Worm (Caenorhabditis elegans) whole organism, late embryonic: ENCODE measurements around the gene clpr-2.
A peak's percentile ranks its signal among the peaks of the same experiment; 100 is the strongest.

Experiments
- C08G9.2 ChIP-seq: sonication (generic microtip); optimal IDR thresholded peaks from 2 replicates; lab custom pipeline; 2016; ENCODE audit warnings: mild to moderate bottlenecking, missing genetic modification characterization, moderate library complexity, missing compliant biosample characterization
- C38D4.7 ChIP-seq: fragments of 200-800 bp; sonication (Bioruptor generic); optimal IDR thresholded peaks from 2 replicates; lab custom pipeline; 2018; ENCODE audit warnings: mild to moderate bottlenecking, missing genetic modification characterization, moderate library complexity, missing compliant biosample characterization
- F13H6.1 ChIP-seq: sonication (generic microtip); optimal IDR thresholded peaks from 2 replicates; lab custom pipeline; 2016; ENCODE audit warnings: missing genetic modification characterization, missing compliant biosample characterization
- K02D7.2 ChIP-seq: sonication (generic microtip); optimal IDR thresholded peaks from 2 replicates; lab custom pipeline; 2017; ENCODE audit warnings: mild to moderate bottlenecking, missing genetic modification characterization, missing compliant biosample characterization
- K09A11.1 ChIP-seq: sonication (generic microtip); optimal IDR thresholded peaks from 2 replicates; lab custom pipeline; 2017; ENCODE audit warnings: antibody characterized with exemption, mild to moderate bottlenecking, missing genetic modification characterization, missing compliant biosample characterization; ENCODE audit not compliant: insufficient read depth
- Y22D7AL.16 ChIP-seq: sonication (generic microtip); optimal IDR thresholded peaks from 2 replicates; lab custom pipeline; 2016; ENCODE audit warnings: missing genetic modification characterization, missing compliant biosample characterization
- ahr-1 ChIP-seq: sonication (generic microtip); optimal IDR thresholded peaks from 2 replicates; lab custom pipeline; 2016; ENCODE audit warnings: missing genetic modification characterization, missing compliant biosample characterization
- ceh-2 ChIP-seq: sonication (generic microtip); optimal IDR thresholded peaks from 2 replicates; lab custom pipeline; 2016; ENCODE audit warnings: missing genotype, missing genetic modification characterization, missing compliant biosample characterization
- ceh-30 ChIP-seq: fragments of 150-350 bp; optimal IDR thresholded peaks from 2 replicates; lab custom pipeline; 2014; ENCODE audit warnings: missing biosample characterization, missing genetic modification characterization
- ceh-31 ChIP-seq: sonication (generic microtip); optimal IDR thresholded peaks from 2 replicates; lab custom pipeline; 2016; ENCODE audit warnings: missing genetic modification characterization, missing compliant biosample characterization
- ceh-45 ChIP-seq: fragments of 200-800 bp; sonication (Bioruptor generic); IDR thresholded peaks from 2 replicates; pipeline ENCODE4 v1.3.6; 2022; ENCODE audit warnings: missing genetic modification reagents, missing genetic modification characterization, missing compliant biosample characterization
- ceh-48 ChIP-seq: sonication (generic microtip); optimal IDR thresholded peaks from 2 replicates; lab custom pipeline; 2016; ENCODE audit warnings: missing genetic modification characterization, inconsistent platforms, missing compliant biosample characterization
- ceh-6 ChIP-seq: fragments of 200-800 bp; sonication (Bioruptor generic); optimal IDR thresholded peaks from 2 replicates; lab custom pipeline; 2018; ENCODE audit warnings: mild to moderate bottlenecking, missing genetic modification characterization, missing compliant biosample characterization
- ceh-9 ChIP-seq: sonication (generic microtip); optimal IDR thresholded peaks from 2 replicates; lab custom pipeline; 2016; ENCODE audit warnings: mild to moderate bottlenecking, missing genetic modification characterization, inconsistent platforms, missing compliant biosample characterization
- dve-1 ChIP-seq: sonication (generic microtip); optimal IDR thresholded peaks from 2 replicates; lab custom pipeline; 2017; ENCODE audit warnings: antibody characterized with exemption, mild to moderate bottlenecking, missing genetic modification characterization, missing compliant biosample characterization
- elt-2 ChIP-seq: sonication (generic microtip); optimal IDR thresholded peaks from 2 replicates; lab custom pipeline; 2016; ENCODE audit warnings: missing genetic modification reagents, missing genetic modification characterization, missing compliant biosample characterization
- elt-4 ChIP-seq: sonication (generic microtip); optimal IDR thresholded peaks from 2 replicates; lab custom pipeline; 2016; ENCODE audit warnings: missing genetic modification characterization, missing compliant biosample characterization
- ets-4 ChIP-seq: sonication (generic microtip); optimal IDR thresholded peaks from 2 replicates; lab custom pipeline; 2016; ENCODE audit warnings: missing genetic modification characterization, missing compliant biosample characterization
- eyg-1 ChIP-seq: sonication (generic microtip); optimal IDR thresholded peaks from 2 replicates; lab custom pipeline; 2016; ENCODE audit warnings: missing genotype, missing genetic modification characterization, missing compliant biosample characterization
- fax-1 ChIP-seq: sonication (generic microtip); optimal IDR thresholded peaks from 2 replicates; lab custom pipeline; 2016; ENCODE audit warnings: missing genotype, missing genetic modification characterization, missing compliant biosample characterization
- gmeb-2 ChIP-seq: sonication (generic microtip); optimal IDR thresholded peaks from 2 replicates; lab custom pipeline; 2016; ENCODE audit warnings: missing genetic modification characterization, inconsistent platforms, missing compliant biosample characterization
- hlh-8 ChIP-seq: sonication (generic microtip); optimal IDR thresholded peaks from 2 replicates; lab custom pipeline; 2016; ENCODE audit warnings: missing genotype, missing genetic modification characterization, missing compliant biosample characterization
- lim-6 ChIP-seq: sonication (generic microtip); optimal IDR thresholded peaks from 2 replicates; lab custom pipeline; 2016; ENCODE audit warnings: missing genetic modification characterization, missing compliant biosample characterization
- lin-11 ChIP-seq: fragments of 200-800 bp; sonication (Bioruptor generic); optimal IDR thresholded peaks from 2 replicates; lab custom pipeline; 2018; ENCODE audit warnings: mild to moderate bottlenecking, missing genetic modification characterization, missing compliant biosample characterization
- madf-2 ChIP-seq: sonication (generic microtip); optimal IDR thresholded peaks from 2 replicates; lab custom pipeline; 2017; ENCODE audit warnings: missing genetic modification characterization, missing compliant biosample characterization
- mec-3 ChIP-seq: sonication (generic microtip); optimal IDR thresholded peaks from 2 replicates; lab custom pipeline; 2016; ENCODE audit warnings: borderline replicate concordance, missing genetic modification characterization, missing compliant biosample characterization
- nfya-1 ChIP-seq: sonication (generic microtip); optimal IDR thresholded peaks from 2 replicates; lab custom pipeline; 2017; ENCODE audit warnings: missing genetic modification characterization, mild to moderate bottlenecking, missing compliant biosample characterization, antibody characterized with exemption, moderate library complexity
- nhr-11 ChIP-seq: fragments of 150-350 bp; optimal IDR thresholded peaks from 2 replicates; lab custom pipeline; 2014; ENCODE audit warnings: missing biosample characterization, missing genetic modification characterization
- npax-4 ChIP-seq: sonication (generic microtip); optimal IDR thresholded peaks from 2 replicates; lab custom pipeline; 2016; ENCODE audit warnings: missing genetic modification characterization, missing compliant biosample characterization
- odd-2 ChIP-seq: sonication (generic microtip); optimal IDR thresholded peaks from 2 replicates; lab custom pipeline; 2017; ENCODE audit warnings: antibody characterized with exemption, mild to moderate bottlenecking, missing genetic modification characterization, missing compliant biosample characterization
- pag-3 ChIP-seq: sonication (generic microtip); optimal IDR thresholded peaks from 2 replicates; lab custom pipeline; 2016; ENCODE audit warnings: missing compliant biosample characterization, missing genetic modification characterization, borderline replicate concordance
- pha-4 ChIP-seq: fragments of 150-350 bp; optimal IDR thresholded peaks from 2 replicates; lab custom pipeline; 2018; ENCODE audit warnings: missing biosample characterization, missing genetic modification reagents, missing genetic modification characterization
- pros-1 ChIP-seq: fragments of 150-350 bp; optimal IDR thresholded peaks from 2 replicates; lab custom pipeline; 2014; ENCODE audit warnings: missing biosample characterization, missing genetic modification reagents, missing genetic modification characterization
- ref-2 ChIP-seq: sonication (generic microtip); optimal IDR thresholded peaks from 2 replicates; lab custom pipeline; 2016; ENCODE audit warnings: missing genetic modification characterization, missing compliant biosample characterization
- sdc-2 ChIP-seq: sonication (generic microtip); optimal IDR thresholded peaks from 2 replicates; lab custom pipeline; 2016; ENCODE audit warnings: missing genotype, missing genetic modification characterization, missing compliant biosample characterization
- sox-2 ChIP-seq: fragments of 200-800 bp; sonication (Bioruptor generic); IDR thresholded peaks from 2 replicates; pipeline ENCODE4 v1.3.6; 2022; ENCODE audit warnings: missing genetic modification reagents, missing genetic modification characterization, missing compliant biosample characterization
- sox-4 ChIP-seq: sonication (generic microtip); optimal IDR thresholded peaks from 2 replicates; lab custom pipeline; 2017; ENCODE audit warnings: mild to moderate bottlenecking, missing genetic modification characterization, inconsistent platforms, missing compliant biosample characterization
- syd-9 ChIP-seq: sonication (generic microtip); optimal IDR thresholded peaks from 2 replicates; lab custom pipeline; 2016; ENCODE audit warnings: mild to moderate bottlenecking, missing genetic modification characterization, moderate library complexity, missing compliant biosample characterization
- tbx-2 ChIP-seq: sonication (generic microtip); optimal IDR thresholded peaks from 2 replicates; lab custom pipeline; 2016; ENCODE audit warnings: missing genetic modification characterization, missing compliant biosample characterization
- tbx-7 ChIP-seq: sonication (generic microtip); optimal IDR thresholded peaks from 2 replicates; lab custom pipeline; 2016; ENCODE audit warnings: missing genotype, missing genetic modification characterization, missing compliant biosample characterization
- ttx-3 ChIP-seq: sonication (generic microtip); optimal IDR thresholded peaks from 2 replicates; lab custom pipeline; 2016; ENCODE audit warnings: missing genetic modification reagents, missing genetic modification characterization, missing compliant biosample characterization
- unc-3 ChIP-seq, 2 experiments: fragments of 200-800 bp in 1 of 2; sonication (Bioruptor generic) in 1 of 2; sonication (generic microtip) in 1 of 2; conservative IDR thresholded peaks in 1 of 2; optimal IDR thresholded peaks in 1 of 2; 2 replicates each; pipeline versions ENCODE4 v1.3.6 to Lab custom; 2016 to 2022; ENCODE audit warnings: missing compliant biosample characterization in 2 of 2, missing genetic modification characterization in 2 of 2, missing genetic modification reagents in 1 of 2
- unc-55 ChIP-seq: sonication (generic microtip); optimal IDR thresholded peaks from 2 replicates; lab custom pipeline; 2017; ENCODE audit warnings: missing biosample characterization, missing genetic modification reagents, missing genetic modification characterization
- ztf-16 ChIP-seq: sonication (generic microtip); optimal IDR thresholded peaks from 2 replicates; lab custom pipeline; 2017; ENCODE audit warnings: missing genetic modification characterization, missing compliant biosample characterization

Gene clpr-2

DNA sequence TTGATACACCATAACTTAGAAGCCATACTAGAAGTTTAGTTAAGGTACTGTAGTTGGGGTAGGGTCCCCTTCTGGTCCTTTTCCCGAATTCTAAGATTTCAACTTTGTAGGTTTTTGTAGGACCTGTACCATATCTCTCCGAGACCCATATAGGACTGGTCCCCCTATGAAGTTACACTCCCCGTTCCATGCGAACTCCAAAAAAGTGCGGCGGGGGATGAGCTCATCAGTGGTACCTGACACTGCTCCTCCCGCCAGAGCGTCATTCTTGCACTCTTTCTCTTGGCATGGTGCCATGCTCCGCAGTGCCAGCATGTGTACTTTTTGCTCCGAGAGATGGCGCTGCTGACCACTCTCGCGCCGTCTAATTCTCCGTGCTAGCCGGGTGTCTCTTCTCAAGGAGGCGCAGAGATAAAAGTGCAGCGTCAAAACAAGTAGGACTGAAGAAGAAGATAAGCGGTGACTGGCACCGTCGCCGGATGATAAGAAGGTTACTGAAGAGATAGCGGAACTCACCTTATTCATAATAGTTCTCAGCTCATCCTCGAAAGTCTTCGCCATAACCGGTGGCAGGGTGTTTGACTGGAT lies 19.2 kb upstream of the clpr-2 start:
- no peak for TF ChIP-seq eyg-1 (tag; lab: Kevin White, UChicago)
- no peak for TF ChIP-seq ahr-1 (tag; lab: Kevin White, UChicago)
- no peak for TF ChIP-seq unc-55 (GFP tag; lab: Kevin White, UChicago)
- TF ChIP-seq ztf-16 (tag; lab: Kevin White, UChicago) = no peak
- no peak for TF ChIP-seq ets-4 (tag; lab: Kevin White, UChicago)
- TF ChIP-seq elt-2 = peak; percentile 59
- no peak for TF ChIP-seq nhr-11 (tag; lab: Kevin White, UChicago)
- no peak for TF ChIP-seq sox-4
- TF ChIP-seq pha-4 (tag; lab: Kevin White, UChicago) = no peak
- no peak for TF ChIP-seq K09A11.1 (tag; lab: Kevin White, UChicago)
- no peak for TF ChIP-seq sdc-2 (tag; lab: Kevin White, UChicago)
- peak; percentile 18 for TF ChIP-seq tbx-2
- TF ChIP-seq F13H6.1 (tag; lab: Kevin White, UChicago) = peak; percentile 58
- no peak for TF ChIP-seq lim-6 (tag; lab: Kevin White, UChicago)
- TF ChIP-seq ceh-2 (tag; lab: Kevin White, UChicago) = no peak
- no peak for TF ChIP-seq mec-3
- TF ChIP-seq ceh-6 (GFP tag; lab: Kevin White, UChicago) = no peak

DNA sequence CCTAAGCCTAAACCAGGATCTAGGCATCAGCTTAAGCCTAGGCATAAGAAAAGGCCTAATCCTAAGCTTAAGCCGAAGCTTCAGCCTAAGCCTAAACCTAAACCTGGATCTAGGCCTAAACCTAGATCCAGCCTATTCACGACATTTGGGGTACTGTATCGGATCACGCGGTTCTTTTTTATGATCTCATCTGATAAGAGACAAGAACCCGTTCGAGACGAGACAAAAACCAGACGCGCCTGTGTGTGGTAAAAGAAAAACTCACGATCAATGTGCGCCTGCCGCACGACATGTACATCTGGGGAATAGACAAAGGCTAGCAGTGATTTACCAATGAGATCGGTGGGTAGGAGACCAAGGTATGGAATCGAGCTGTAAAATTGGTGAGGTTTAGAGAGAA lies 18.3 kb upstream of the clpr-2 start:
- no peak for TF ChIP-seq mec-3
- no peak for TF ChIP-seq ceh-45 (GFP tag; lab: Robert Waterston, UW)
- no peak for TF ChIP-seq pha-4 (tag; lab: Kevin White, UChicago)
- no peak for TF ChIP-seq gmeb-2 (tag; lab: Kevin White, UChicago)
- no peak for TF ChIP-seq unc-3 (GFP tag; conservative IDR thresholded peaks at IDR 0.05; lab: Robert Waterston, UW)
- TF ChIP-seq unc-3 (tag; optimal IDR thresholded peaks at IDR 0.05; lab: Kevin White, UChicago) = no peak
- no peak for TF ChIP-seq dve-1 (tag; lab: Kevin White, UChicago)
- TF ChIP-seq ceh-9 (tag; lab: Kevin White, UChicago) = no peak
- no peak for TF ChIP-seq C08G9.2
- TF ChIP-seq nfya-1 (tag; lab: Kevin White, UChicago) = no peak

DNA sequence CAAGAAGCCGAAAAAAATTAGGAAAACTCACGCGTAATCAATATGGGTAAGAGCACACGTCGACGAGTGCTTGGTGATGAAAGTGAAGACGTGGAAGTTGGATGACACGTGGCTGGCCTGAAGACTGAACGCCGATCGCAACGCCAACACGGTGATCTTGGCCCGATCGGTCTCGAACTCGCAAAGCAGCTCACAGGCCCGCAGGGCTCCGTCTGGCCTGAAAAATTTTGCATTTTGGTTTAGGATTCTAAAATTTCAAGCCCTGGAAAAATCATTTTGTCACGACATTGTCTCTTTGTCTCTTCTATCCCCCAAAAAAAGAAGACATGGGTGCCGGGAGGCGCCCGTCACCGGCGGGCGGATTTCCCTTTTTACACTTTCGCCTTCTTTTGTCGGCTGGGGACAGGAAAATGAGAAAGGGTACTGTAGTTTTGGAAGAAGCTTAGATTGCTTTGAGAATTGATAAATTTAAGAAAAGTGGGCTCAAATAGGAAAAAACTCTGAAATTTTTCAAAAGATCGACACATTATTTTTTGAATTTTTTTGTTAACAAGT lies 17.5 kb upstream of the clpr-2 start:
- no peak for TF ChIP-seq C38D4.7 (GFP tag; lab: Kevin White, UChicago)
- TF ChIP-seq K02D7.2 (tag; lab: Kevin White, UChicago) = no peak
- TF ChIP-seq ceh-48 = no peak
- no peak for TF ChIP-seq K09A11.1 (tag; lab: Kevin White, UChicago)
- no peak for TF ChIP-seq fax-1 (tag; lab: Kevin White, UChicago)
- no peak for TF ChIP-seq nfya-1 (tag; lab: Kevin White, UChicago)
- TF ChIP-seq eyg-1 (tag; lab: Kevin White, UChicago) = no peak
- no peak for TF ChIP-seq dve-1 (tag; lab: Kevin White, UChicago)
- TF ChIP-seq sox-2 = no peak

DNA sequence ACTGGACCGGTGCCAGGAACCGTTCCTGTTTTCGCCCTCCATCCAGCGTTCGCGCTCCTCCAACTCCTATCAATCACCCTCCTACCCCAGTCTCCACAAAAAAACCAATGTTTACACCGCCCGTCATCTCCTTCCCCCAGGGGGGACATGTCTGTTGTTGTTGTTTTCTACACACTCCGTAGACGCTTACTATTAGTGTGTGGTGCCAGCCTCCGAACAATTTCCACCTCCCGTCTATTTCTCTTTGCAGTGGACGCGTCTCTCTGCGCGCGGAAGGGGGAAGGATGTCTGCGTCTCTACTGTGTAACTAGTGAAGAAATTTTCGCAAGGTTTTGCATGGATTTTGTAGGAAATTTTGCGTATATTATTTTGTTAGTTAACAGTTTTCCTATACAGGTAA lies 16.3 kb upstream of the clpr-2 start:
- TF ChIP-seq ceh-48 (no peak), F13H6.1 (tag; lab: Kevin White, UChicago) (peak; percentile 26), elt-4 (tag; lab: Kevin White, UChicago) (no peak), tbx-7 (no peak), ceh-31 (tag; lab: Kevin White, UChicago) (peak; percentile 51), ets-4 (tag; lab: Kevin White, UChicago) (no peak), gmeb-2 (tag; lab: Kevin White, UChicago) (no peak), C08G9.2 (peak; percentile 16), Y22D7AL.16 (tag; lab: Kevin White, UChicago) (no peak), odd-2 (tag; lab: Kevin White, UChicago) (no peak), hlh-8 (no peak), pros-1 (tag; lab: Kevin White, UChicago) (no peak), ceh-6 (GFP tag; lab: Kevin White, UChicago) (peak; percentile 30), elt-2 (peak; percentile 20), tbx-2 (peak; percentile 58), lin-11 (tag; lab: Kevin White, UChicago) (no peak), pag-3 (tag; lab: Kevin White, UChicago) (no peak), ceh-30 (tag; lab: Kevin White, UChicago) (no peak), ref-2 (peak; percentile 72), nfya-1 (tag; lab: Kevin White, UChicago) (peak; percentile 62), ttx-3 (no peak), unc-55 (GFP tag; lab: Kevin White, UChicago) (peak; percentile 79), npax-4 (tag; lab: Kevin White, UChicago) (no peak), madf-2 (tag; lab: Kevin White, UChicago) (no peak), syd-9 (tag; lab: Kevin White, UChicago) (peak; percentile 1)
